Worm (Caenorhabditis elegans) whole organism, L4 larva: ENCODE data around the gene ash-2.

ENCODE experiments used
- F26F4.8 ChIP-seq: fragments of 200-800 bp; sonication (Bioruptor generic); conservative IDR thresholded peaks from 2 replicates; pipeline ENCODE4 v1.3.6; 2022; ENCODE audit warnings: missing genetic modification characterization, missing compliant biosample characterization
- F37D6.2 ChIP-seq: sonication (generic microtip); optimal IDR thresholded peaks from 2 replicates; lab custom pipeline; 2016; ENCODE audit warnings: mild to moderate bottlenecking, missing genetic modification characterization, missing compliant biosample characterization
- F49E8.2 ChIP-seq: sonication (generic microtip); optimal IDR thresholded peaks from 2 replicates; lab custom pipeline; 2016; ENCODE audit warnings: missing compliant biosample characterization, mild to moderate bottlenecking, missing genetic modification characterization, borderline replicate concordance
- ZK546.5 ChIP-seq, 2 experiments: sonication (generic microtip); optimal IDR thresholded peaks; 2 replicates each; lab custom pipeline; 2017; ENCODE audit warnings: missing biosample characterization in 2 of 2, missing genetic modification characterization in 2 of 2
- aha-1 ChIP-seq: fragments of 150-350 bp; peaks from one replicate; lab custom pipeline; 2014; ENCODE audit warnings: missing biosample characterization, missing genetic modification characterization
- aly-2 ChIP-seq: sonication (generic microtip); optimal IDR thresholded peaks from 2 replicates; lab custom pipeline; 2018; ENCODE audit warnings: missing biosample characterization, missing genetic modification characterization
- ama-1 ChIP-seq: fragments of 150-350 bp; optimal IDR thresholded peaks from 2 replicates; lab custom pipeline; 2014; ENCODE audit warnings: inconsistent platforms, mixed read lengths
- attf-4 ChIP-seq: sonication (generic microtip); optimal IDR thresholded peaks from 3 replicates; lab custom pipeline; 2017; ENCODE audit warnings: missing biosample characterization, missing genetic modification characterization
- ctbp-1 ChIP-seq: fragments of 200-800 bp; sonication (Bioruptor generic); IDR thresholded peaks from 2 replicates; pipeline ENCODE4 v1.3.6; 2022; ENCODE audit warnings: missing genetic modification reagents, missing genetic modification characterization, missing compliant biosample characterization
- daf-12 ChIP-seq: fragments of 150-350 bp; optimal IDR thresholded peaks from 2 replicates; lab custom pipeline; 2014; ENCODE audit warnings: missing biosample characterization, missing genetic modification reagents, missing genetic modification characterization
- daf-16 ChIP-seq, 3 experiments: sonication (generic microtip); optimal IDR thresholded peaks; 2 replicates each; lab custom pipeline; 2016 to 2017; ENCODE audit warnings: missing genetic modification characterization in 3 of 3, missing genetic modification reagents in 3 of 3, mild to moderate bottlenecking in 2 of 3, missing compliant biosample characterization in 2 of 3, missing biosample characterization in 1 of 3, moderate library complexity in 1 of 3
- dmd-6 ChIP-seq: fragments of 200-800 bp; sonication (Bioruptor generic); IDR thresholded peaks from 2 replicates; pipeline ENCODE4 v1.3.6; 2022; ENCODE audit warnings: missing genetic modification reagents, missing genetic modification characterization, missing compliant biosample characterization
- dmd-8 ChIP-seq: fragments of 200-800 bp; sonication (Bioruptor generic); IDR thresholded peaks from 2 replicates; pipeline ENCODE4 v1.3.6; 2022; ENCODE audit warnings: missing genetic modification characterization, missing compliant biosample characterization
- dpl-1 ChIP-seq: fragments of 150-350 bp; optimal IDR thresholded peaks from 2 replicates; lab custom pipeline; 2014; ENCODE audit warnings: missing biosample characterization, missing genetic modification reagents, missing genetic modification characterization
- dve-1 ChIP-seq: sonication (generic microtip); optimal IDR thresholded peaks from 2 replicates; lab custom pipeline; 2017; ENCODE audit warnings: antibody characterized with exemption, mild to moderate bottlenecking, missing genetic modification characterization, missing compliant biosample characterization; ENCODE audit not compliant: insufficient read depth
- egl-43 ChIP-seq: fragments of 200-800 bp; sonication (Bioruptor generic); IDR thresholded peaks from 2 replicates; pipeline ENCODE4 v1.3.6; 2022; ENCODE audit warnings: missing genetic modification reagents, missing genetic modification characterization, missing compliant biosample characterization
- fkh-10 ChIP-seq: fragments of 150-350 bp; optimal IDR thresholded peaks from 2 replicates; lab custom pipeline; 2014; ENCODE audit warnings: missing biosample characterization, missing genetic modification reagents, missing genetic modification characterization
- hif-1 ChIP-seq, 2 experiments: sonication (generic microtip); optimal IDR thresholded peaks; 2 replicates each; lab custom pipeline; 2016 to 2017; ENCODE audit warnings: missing compliant biosample characterization in 2 of 2, missing genetic modification characterization in 2 of 2, missing genetic modification reagents in 2 of 2, missing genotype in 2 of 2, mild to moderate bottlenecking in 1 of 2
- hlh-30 ChIP-seq: sonication (generic microtip); optimal IDR thresholded peaks from 2 replicates; lab custom pipeline; 2017; ENCODE audit warnings: antibody characterized with exemption, mild to moderate bottlenecking, missing genetic modification characterization, missing compliant biosample characterization; ENCODE audit not compliant: insufficient read depth
- lin-1 ChIP-seq: fragments of 200-800 bp; sonication (Bioruptor generic); IDR thresholded peaks from 2 replicates; pipeline ENCODE4 v1.3.6; 2022; ENCODE audit warnings: missing genetic modification reagents, missing genetic modification characterization, missing compliant biosample characterization
- lin-15B ChIP-seq: fragments of 150-350 bp; sonication (generic microtip); optimal IDR thresholded peaks from 3 replicates; lab custom pipeline; 2014; ENCODE audit warnings: missing biosample characterization, missing genetic modification characterization
- lin-38 ChIP-seq: fragments of 200-800 bp; sonication (Bioruptor generic); IDR thresholded peaks from 2 replicates; pipeline ENCODE4 v1.3.6; 2022; ENCODE audit warnings: missing genetic modification reagents, missing genetic modification characterization, missing compliant biosample characterization
- lsy-2 ChIP-seq, 2 experiments: fragments of 150-350 bp in 1 of 2; sonication (generic microtip) in 1 of 2; optimal IDR thresholded peaks; 2 replicates each; lab custom pipeline; 2014 to 2017; ENCODE audit warnings: missing biosample characterization in 2 of 2, missing genetic modification characterization in 2 of 2
- mdl-1 ChIP-seq, 2 experiments: fragments of 150-350 bp in 1 of 2; sonication (generic microtip) in 1 of 2; optimal IDR thresholded peaks; 2 replicates each; lab custom pipeline; 2014 to 2017; ENCODE audit warnings: missing biosample characterization in 2 of 2, missing genetic modification characterization in 2 of 2
- mep-1 ChIP-seq: fragments of 150-350 bp; sonication (generic microtip); optimal IDR thresholded peaks from 3 replicates; lab custom pipeline; 2014; ENCODE audit warnings: missing biosample characterization, missing genetic modification characterization
- mxl-3 ChIP-seq: fragments of 200-800 bp; sonication (Bioruptor generic); optimal IDR thresholded peaks from 2 replicates; lab custom pipeline; 2018; ENCODE audit warnings: mild to moderate bottlenecking, missing genetic modification characterization, missing compliant biosample characterization
- nhr-111 ChIP-seq: fragments of 200-800 bp; sonication (Bioruptor generic); optimal IDR thresholded peaks from 2 replicates; lab custom pipeline; 2018; ENCODE audit warnings: mild to moderate bottlenecking, missing genetic modification characterization, missing compliant biosample characterization
- nhr-25 ChIP-seq: sonication (generic microtip); optimal IDR thresholded peaks from 2 replicates; lab custom pipeline; 2017; ENCODE audit warnings: missing genetic modification characterization, mild to moderate bottlenecking, missing compliant biosample characterization, antibody characterized with exemption, moderate library complexity, borderline replicate concordance; ENCODE audit not compliant: insufficient read depth
- nhr-28 ChIP-seq: fragments of 150-350 bp; optimal IDR thresholded peaks from 2 replicates; lab custom pipeline; 2014; ENCODE audit warnings: missing biosample characterization, missing genetic modification characterization
- nhr-6 ChIP-seq: fragments of 150-350 bp; optimal IDR thresholded peaks from 2 replicates; lab custom pipeline; 2014; ENCODE audit warnings: missing biosample characterization, missing genetic modification characterization
- pha-4 ChIP-seq, 2 experiments: fragments of 150-350 bp in 1 of 2; fragments of 200-800 bp in 1 of 2; sonication (Bioruptor generic) in 1 of 2; IDR thresholded peaks in 1 of 2; optimal IDR thresholded peaks in 1 of 2; 2 replicates each; pipeline versions ENCODE4 v1.3.6 to Lab custom; 2014 to 2022; ENCODE audit warnings: missing genetic modification characterization in 2 of 2, missing genetic modification reagents in 2 of 2, missing biosample characterization in 1 of 2, missing compliant biosample characterization in 1 of 2
- php-3 ChIP-seq: fragments of 200-800 bp; sonication (Bioruptor generic); IDR thresholded peaks from 2 replicates; pipeline ENCODE4 v1.3.6; 2022; ENCODE audit warnings: missing genetic modification reagents, missing genetic modification characterization, missing compliant biosample characterization
- pqm-1 ChIP-seq: sonication (generic microtip); optimal IDR thresholded peaks from 2 replicates; lab custom pipeline; 2017; ENCODE audit warnings: missing biosample characterization, missing genetic modification characterization
- saeg-2 ChIP-seq: fragments of 200-800 bp; sonication (Bioruptor generic); IDR thresholded peaks from 2 replicates; pipeline ENCODE4 v1.3.6; 2022; ENCODE audit warnings: missing genetic modification reagents, missing genetic modification characterization, missing compliant biosample characterization
- snpc-4 ChIP-seq: fragments of 150-350 bp; optimal IDR thresholded peaks from 2 replicates; lab custom pipeline; 2014; ENCODE audit warnings: missing biosample characterization, missing genetic modification characterization
- tag-97 ChIP-seq: fragments of 200-800 bp; sonication (Bioruptor generic); IDR thresholded peaks from 2 replicates; pipeline ENCODE4 v1.3.6; 2022; ENCODE audit warnings: missing genetic modification characterization, missing compliant biosample characterization
- tra-1 ChIP-seq: fragments of 200-800 bp; sonication (Bioruptor generic); IDR thresholded peaks from 2 replicates; pipeline ENCODE4 v1.3.6; 2022; ENCODE audit warnings: missing genetic modification reagents, missing genetic modification characterization, missing compliant biosample characterization
- unc-62 ChIP-seq, 3 experiments: fragments of 150-350 bp in 1 of 3; sonication (generic microtip); optimal IDR thresholded peaks in 2 of 3; peaks in 1 of 3; 1 replicate in 1 of 3; 2 replicates in 2 of 3; lab custom pipeline; 2014 to 2017; ENCODE audit warnings: missing biosample characterization in 3 of 3, missing genetic modification characterization in 3 of 3, missing genetic modification reagents in 3 of 3, missing genotype in 1 of 3
- ztf-7 ChIP-seq: fragments of 150-350 bp; optimal IDR thresholded peaks from 2 replicates; lab custom pipeline; 2014; ENCODE audit warnings: missing biosample characterization, missing genetic modification characterization

The ash-2 gene

DNA sequence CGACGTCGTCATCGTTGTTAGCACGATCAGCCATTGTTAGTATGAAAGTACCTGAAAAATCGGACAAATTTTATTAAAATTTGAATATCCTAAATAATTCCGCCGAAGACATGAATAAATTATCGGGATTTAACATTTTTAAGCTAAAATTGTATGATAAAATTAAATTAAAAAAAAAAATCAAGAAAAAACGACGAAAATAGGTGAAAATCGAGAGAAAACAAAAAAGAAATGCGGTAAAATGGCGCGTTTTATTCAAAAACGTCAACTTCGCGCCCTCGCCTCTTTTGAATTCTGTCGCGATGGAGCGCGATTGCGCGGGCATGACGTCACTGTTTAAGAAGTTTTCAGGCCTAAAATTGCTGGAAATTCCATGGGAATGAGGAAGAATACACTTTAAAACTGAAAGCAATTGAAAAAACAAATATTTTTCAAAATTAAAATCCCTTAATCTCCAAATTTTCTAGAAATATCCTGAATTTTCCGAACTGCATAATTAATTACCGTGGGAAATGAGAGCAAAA lies 27.0 kb downstream of the ash-2 start, which contains the start of gene mcm-2 (continued):
- TF ChIP-seq nhr-111 (GFP tag; lab: Kevin White, UChicago) (no peak), F49E8.2 (tag; lab: Kevin White, UChicago) (peak; percentile 59), attf-4 (tag; lab: Kevin White, UChicago) (no peak), F37D6.2 (tag; lab: Kevin White, UChicago) (no peak), egl-43 (GFP tag; lab: Robert Waterston, UW) (no peak), snpc-4 (tag; lab: Kevin White, UChicago) (no peak)

DNA sequence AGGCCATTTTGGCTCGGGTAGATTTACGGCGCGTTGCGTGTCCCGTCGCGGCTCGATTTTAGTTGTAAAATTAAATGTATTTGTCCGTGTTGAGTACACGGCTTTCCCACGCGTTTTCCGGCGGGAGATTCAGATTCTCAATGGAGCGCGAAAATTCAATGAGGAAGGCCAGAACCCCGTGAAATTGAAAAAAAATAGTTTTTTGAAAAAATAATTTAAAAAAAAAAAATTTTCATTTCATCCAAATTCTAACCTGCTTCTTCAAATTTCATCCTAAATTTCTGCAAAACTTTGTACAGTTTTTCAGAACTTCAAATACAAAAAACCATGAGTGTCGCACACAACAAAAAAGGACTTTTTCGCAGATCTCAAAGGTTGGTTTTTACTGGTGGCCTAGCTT lies 29.1 kb downstream of the ash-2 start, which contains the start of gene glb-29:
TSS of gene glb-29 (plus strand) at position 301 of the 400 bp plus-strand sequence.
- TF ChIP-seq mxl-3 (no peak), ztf-7 (tag; lab: Kevin White, UChicago) (no peak)

DNA sequence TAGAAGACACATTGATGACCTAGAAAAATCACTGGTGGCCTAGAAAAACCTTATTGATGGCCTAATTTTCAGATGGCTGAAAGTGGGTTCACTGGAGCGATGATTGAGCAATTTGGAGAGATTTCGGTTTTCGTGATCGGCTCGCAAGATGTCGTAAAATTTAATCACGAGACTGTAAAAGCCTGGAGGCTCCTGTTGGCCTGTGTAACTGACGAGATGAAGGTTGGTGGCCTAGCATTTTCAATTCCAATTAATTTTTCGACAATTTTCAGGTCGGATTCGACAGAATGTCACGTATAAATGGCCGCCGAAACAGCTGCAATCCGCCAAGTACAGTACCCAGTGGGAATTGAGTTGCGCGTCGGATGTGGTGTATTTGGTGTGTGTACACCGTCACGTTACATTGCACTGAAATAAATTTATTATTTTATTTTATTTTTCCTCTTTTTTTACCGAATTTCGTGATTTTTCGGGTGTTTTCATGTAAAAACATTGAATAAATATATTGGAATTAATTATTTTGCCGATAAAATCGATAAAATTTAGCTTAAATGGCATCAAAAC lies 43.8 kb downstream of the ash-2 start, which contains the start of gene Y17G7B.12:
TSS of gene Y17G7B.12 (plus strand) at position 547 of the 564 bp plus-strand sequence.
- TF ChIP-seq tra-1 (GFP tag; lab: Robert Waterston, UW): no peak
- no peak for TF ChIP-seq nhr-111 (GFP tag; lab: Kevin White, UChicago)
- TF ChIP-seq daf-12 (tag; lab: Kevin White, UChicago): no peak
- TF ChIP-seq lin-38 (GFP tag; lab: Robert Waterston, UW): peak; percentile 46
- TF ChIP-seq aha-1 (tag; lab: Kevin White, UChicago): peak; percentile 18
- peak in 1 of 2 experiments; percentile 77 for TF ChIP-seq lsy-2 (tag; optimal IDR thresholded peaks at IDR 0.05; lab: Kevin White, UChicago)
- no peak for TF ChIP-seq F26F4.8
- no peak for TF ChIP-seq dpl-1
- TF ChIP-seq aly-2 (tag; lab: Kevin White, UChicago): no peak

DNA sequence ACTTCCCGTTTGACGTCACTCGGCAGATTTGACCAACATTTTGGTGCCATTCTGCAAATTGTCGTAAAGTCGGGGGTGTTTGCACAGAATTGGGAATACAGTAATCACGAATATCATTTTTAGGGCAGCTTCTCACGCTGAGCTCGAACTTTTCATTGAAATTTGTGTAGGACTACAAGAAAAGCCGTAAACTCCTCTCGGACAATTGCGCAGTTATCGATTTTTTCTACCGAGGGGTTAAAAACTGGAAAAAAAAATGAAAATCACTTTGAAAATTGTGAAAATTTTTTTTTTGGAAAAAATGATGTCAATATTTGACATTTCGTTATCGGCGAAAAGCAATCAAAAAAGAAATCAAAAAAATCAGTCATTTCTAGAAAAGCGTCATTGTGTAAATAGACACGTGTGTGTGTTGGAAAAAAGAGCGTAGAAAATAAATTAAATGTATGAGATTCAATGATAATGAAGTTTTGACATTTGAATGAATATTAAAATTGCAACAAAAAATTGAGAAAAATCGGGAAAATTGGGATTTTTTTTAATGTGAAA lies 48.1 kb downstream of the ash-2 start, which contains the start of gene Y17G7B.8:
TSS of gene Y17G7B.8 (minus strand) at position 51 of the 549 bp plus-strand sequence.
- TF ChIP-seq fkh-10 (GFP tag; lab: Kevin White, UChicago) (no peak), pha-4 (GFP tag; IDR thresholded peaks at IDR 0.05; lab: Robert Waterston, UW) (no peak), pha-4 (tag; optimal IDR thresholded peaks at IDR 0.05; lab: Kevin White, UChicago) (peak; percentile 74), nhr-25 (tag; lab: Kevin White, UChicago) (no peak), php-3 (GFP tag; lab: Robert Waterston, UW) (peak; percentile 91), pqm-1 (tag; lab: Kevin White, UChicago) (peak; percentile 64), unc-62 (GFP tag; optimal IDR thresholded peaks at IDR 0.05 in 1 of 2; lab: Kevin White, UChicago) (peak in 1 of 2 experiments; percentile 1), unc-62 (tag; optimal IDR thresholded peaks at IDR 0.05; lab: Kevin White, UChicago) (no peak), dve-1 (tag; lab: Kevin White, UChicago) (peak; percentile 80), tag-97 (GFP tag; lab: Robert Waterston, UW) (no peak), dmd-8 (GFP tag; lab: Robert Waterston, UW) (no peak), nhr-28 (tag; lab: Kevin White, UChicago) (peak; percentile 61), ZK546.5 (tag; optimal IDR thresholded peaks at IDR 0.05; lab: Kevin White, UChicago) (no peak), lin-15B (no peak), nhr-6 (tag; lab: Kevin White, UChicago) (peak; percentile 92), dmd-6 (GFP tag; lab: Robert Waterston, UW) (peak; percentile 75; the same call in 1 of the 2 replicates), daf-16 (GFP tag; optimal IDR thresholded peaks at IDR 0.05; lab: Kevin White, UChicago) (no peak), daf-16 (tag; optimal IDR thresholded peaks at IDR 0.05; lab: Kevin White, UChicago) (peak; percentile 87), ctbp-1 (GFP tag; lab: Robert Waterston, UW) (no peak), lin-1 (GFP tag; lab: Robert Waterston, UW) (no peak), mdl-1 (tag; optimal IDR thresholded peaks at IDR 0.05; lab: Kevin White, UChicago) (peak in 1 of 2 experiments; percentile 55), saeg-2 (no peak), mep-1 (tag; lab: Kevin White, UChicago) (peak; percentile 8), hlh-30 (tag; lab: Kevin White, UChicago) (peak; percentile 42), aha-1 (tag; lab: Kevin White, UChicago) (peak; percentile 69), hif-1 (tag; optimal IDR thresholded peaks at IDR 0.05; lab: Kevin White, UChicago) (peak in 1 of 2 experiments; percentile 21), egl-43 (GFP tag; lab: Robert Waterston, UW) (no peak), ama-1 (lab: Kevin White, UChicago) (no peak)
